Worm (Caenorhabditis elegans): ENCODE results near the gene ZK512.10.

ZK512.10 gene

ce11 chrIII:9105653-9106052, 25.0 kb upstream of the ZK512.10 start:
- TF ChIP-seq mdl-1 (tag; optimal IDR thresholded peaks at IDR 0.05) (no peak), elt-3 (tag; optimal IDR thresholded peaks at IDR 0.05) (no peak), elt-1 (tag; optimal IDR thresholded peaks at IDR 0.05) (no peak), R02D3.7 (tag; optimal IDR thresholded peaks at IDR 0.05) (no peak), nhr-237 (tag; optimal IDR thresholded peaks at IDR 0.05) (no peak), lsy-12 (tag; optimal IDR thresholded peaks at IDR 0.05) (no peak), lin-39 (tag; optimal IDR thresholded peaks at IDR 0.05) (no peak), daf-12 (tag; optimal IDR thresholded peaks at IDR 0.05) (no peak), ama-1 (optimal IDR thresholded peaks at IDR 0.05) (no peak), nhr-28 (tag; optimal IDR thresholded peaks at IDR 0.05) (no peak), hmg-11 (tag; optimal IDR thresholded peaks at IDR 0.05) (no peak), ceh-9 (tag; optimal IDR thresholded peaks at IDR 0.05) (no peak), nhr-43 (tag; optimal IDR thresholded peaks at IDR 0.05; ENCODE audit: poor library complexity, severe bottlenecking) (no peak), ZK546.5 (tag; optimal IDR thresholded peaks at IDR 0.05) (no peak), fos-1 (tag; optimal IDR thresholded peaks at IDR 0.05) (no peak), tbx-2 (tag; optimal IDR thresholded peaks at IDR 0.05) (no peak), egl-5 (tag; optimal IDR thresholded peaks at IDR 0.05) (no peak), mml-1 (tag; optimal IDR thresholded peaks at IDR 0.05) (no peak), ceh-82 (tag; optimal IDR thresholded peaks at IDR 0.05) (no peak)

DNA sequence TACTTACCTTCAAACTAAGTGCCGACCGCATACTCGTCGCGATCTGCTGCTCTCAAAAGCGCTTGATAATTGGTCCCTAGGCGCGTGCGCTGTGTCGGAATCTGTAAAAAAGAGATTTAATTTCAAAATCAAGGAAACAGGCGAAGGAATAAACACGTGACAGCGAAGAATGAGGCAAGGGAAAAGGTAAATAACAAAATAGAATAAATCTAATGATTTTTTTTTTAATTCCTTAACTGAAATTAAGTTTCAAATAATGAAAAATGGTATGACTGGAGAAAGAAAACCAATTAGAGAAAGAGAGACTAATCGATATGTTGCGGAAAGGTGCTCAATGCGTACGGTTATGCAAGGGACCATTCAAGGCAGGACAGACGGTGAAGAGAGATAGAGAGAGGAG, 21.5 kb upstream of the ZK512.10 start, which contains the start of gene cya-1:
Gene cya-1 (minus strand): TSS at position 101 of the 400 bp plus-strand sequence.
- TF ChIP-seq fkh-2 (tag; optimal IDR thresholded peaks at IDR 0.05), result no peak
- no peak for TF ChIP-seq elt-1 (tag; optimal IDR thresholded peaks at IDR 0.05)
- TF ChIP-seq elt-2 (tag; optimal IDR thresholded peaks at IDR 0.05), result no peak
- TF ChIP-seq lin-15B (tag; optimal IDR thresholded peaks at IDR 0.05), result no peak
- no peak for TF ChIP-seq egl-5 (tag; optimal IDR thresholded peaks at IDR 0.05)
- TF ChIP-seq fos-1 (tag; optimal IDR thresholded peaks at IDR 0.05), result no peak
- no peak for TF ChIP-seq ceh-16 (tag; optimal IDR thresholded peaks at IDR 0.05)

ce11 chrIII:9109726-9110125, 21.0 kb upstream of the ZK512.10 start:
- TF ChIP-seq elt-1 (tag; optimal IDR thresholded peaks at IDR 0.05), result no peak
- TF ChIP-seq snpc-4 (tag; optimal IDR thresholded peaks at IDR 0.05), result no peak
- no peak for TF ChIP-seq ceh-9 (tag; optimal IDR thresholded peaks at IDR 0.05)
- TF ChIP-seq ceh-16 (tag; optimal IDR thresholded peaks at IDR 0.05), result no peak
- no peak for TF ChIP-seq R02D3.7 (tag; optimal IDR thresholded peaks at IDR 0.05)
- TF ChIP-seq lin-39 (tag; optimal IDR thresholded peaks at IDR 0.05), result no peak
- TF ChIP-seq eor-1 (tag; optimal IDR thresholded peaks at IDR 0.05), result no peak
- no peak for TF ChIP-seq mml-1 (tag; optimal IDR thresholded peaks at IDR 0.05)
- TF ChIP-seq ztf-4 (tag; optimal IDR thresholded peaks at IDR 0.05), result no peak
- TF ChIP-seq sea-2 (GFP tag; optimal IDR thresholded peaks at IDR 0.05), result no peak
- TF ChIP-seq ceh-82 (tag; optimal IDR thresholded peaks at IDR 0.05), result no peak
- no peak for TF ChIP-seq lin-15B (tag; optimal IDR thresholded peaks at IDR 0.05)
- no peak for TF ChIP-seq skn-1 (tag; optimal IDR thresholded peaks at IDR 0.05)
- TF ChIP-seq aly-2 (tag; optimal IDR thresholded peaks at IDR 0.05), result no peak
- no peak for TF ChIP-seq tbx-2 (tag; optimal IDR thresholded peaks at IDR 0.05)
- no peak for TF ChIP-seq unc-62 (GFP tag; optimal IDR thresholded peaks at IDR 0.05)
- no peak for TF ChIP-seq fkh-10 (GFP tag; optimal IDR thresholded peaks at IDR 0.05)
- no peak for TF ChIP-seq nhr-25 (tag; optimal IDR thresholded peaks at IDR 0.05)
- TF ChIP-seq pqm-1 (tag; optimal IDR thresholded peaks at IDR 0.05), result no peak

DNA sequence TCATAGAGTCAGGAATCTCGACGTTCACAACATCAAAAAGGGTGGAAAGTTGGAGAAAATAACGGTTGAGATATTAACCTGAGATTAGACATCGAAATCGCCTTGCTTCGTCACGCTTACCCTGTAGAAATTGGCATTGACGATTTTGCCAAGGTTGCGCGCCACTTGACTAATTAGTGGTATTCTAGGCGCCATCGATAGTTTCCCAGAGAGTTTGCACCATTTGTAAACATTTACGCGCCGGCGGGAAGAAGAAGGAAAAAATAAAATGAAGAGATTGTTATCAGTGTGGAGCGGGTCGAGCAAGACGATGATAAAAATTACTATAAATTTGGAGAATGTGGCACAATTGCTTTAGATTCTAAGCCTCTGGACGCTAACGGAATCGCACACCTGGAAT, 20.4 kb upstream of the ZK512.10 start:
- TF ChIP-seq elt-2 (tag; optimal IDR thresholded peaks at IDR 0.05), result peak; percentile 46
- no peak for TF ChIP-seq snpc-4 (tag; optimal IDR thresholded peaks at IDR 0.05)
- peak; percentile 17 for TF ChIP-seq nhr-25 (tag; optimal IDR thresholded peaks at IDR 0.05)

DNA sequence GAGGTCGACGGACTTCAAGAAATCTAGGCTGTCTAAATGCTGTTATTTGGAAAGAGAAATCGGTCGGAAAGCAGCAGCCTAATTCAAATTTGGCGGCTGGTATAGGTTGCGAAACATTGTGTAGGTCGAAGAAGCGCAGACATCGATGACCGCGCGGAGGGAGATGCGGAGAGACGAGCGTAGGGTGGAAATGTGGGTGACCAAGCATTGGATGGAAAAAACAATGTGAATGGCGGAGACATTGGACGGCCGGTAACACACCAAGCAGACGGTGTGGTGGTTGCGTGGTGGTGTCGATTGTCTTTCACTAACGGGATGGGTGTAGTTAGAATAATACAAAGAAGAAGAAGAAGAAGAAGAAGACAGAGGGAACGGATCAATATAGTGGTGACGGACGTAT, 18.2 kb upstream of the ZK512.10 start:
- TF ChIP-seq ceh-28 (tag; optimal IDR thresholded peaks at IDR 0.05) (no peak), nhr-25 (tag; optimal IDR thresholded peaks at IDR 0.05) (peak; percentile 17)

DNA sequence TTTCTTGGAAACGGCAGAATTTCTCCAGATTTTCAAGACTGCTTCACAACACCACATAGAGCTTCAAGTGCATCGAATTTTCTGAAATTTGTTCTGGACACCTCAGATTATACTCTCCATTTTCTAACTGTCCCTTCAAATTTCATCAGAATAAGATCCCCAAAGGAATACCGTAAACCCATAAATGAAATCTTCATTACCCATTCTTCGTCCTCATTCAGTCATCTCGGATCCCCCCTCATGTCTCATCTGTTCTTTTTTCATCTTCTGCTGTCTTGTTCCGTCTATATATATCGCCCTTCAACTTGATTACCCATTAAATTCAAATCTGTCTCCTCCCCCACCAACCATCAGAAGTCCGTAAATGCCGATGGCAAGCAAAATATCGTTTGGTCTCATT, 16.6 kb upstream of the ZK512.10 start:
- TF ChIP-seq fos-1 (tag; optimal IDR thresholded peaks at IDR 0.05) (no peak), fkh-2 (tag; optimal IDR thresholded peaks at IDR 0.05) (no peak), lin-39 (tag; optimal IDR thresholded peaks at IDR 0.05) (no peak), elt-1 (tag; optimal IDR thresholded peaks at IDR 0.05) (no peak), lsy-12 (tag; optimal IDR thresholded peaks at IDR 0.05) (no peak), ceh-16 (tag; optimal IDR thresholded peaks at IDR 0.05) (no peak), nhr-23 (tag; optimal IDR thresholded peaks at IDR 0.05) (no peak), mdl-1 (tag; optimal IDR thresholded peaks at IDR 0.05) (no peak), ZK546.5 (tag; optimal IDR thresholded peaks at IDR 0.05) (no peak), aly-2 (tag; optimal IDR thresholded peaks at IDR 0.05) (no peak), ztf-4 (tag; optimal IDR thresholded peaks at IDR 0.05) (no peak), hmg-11 (tag; optimal IDR thresholded peaks at IDR 0.05) (no peak), tbx-2 (tag; optimal IDR thresholded peaks at IDR 0.05) (no peak), fkh-10 (GFP tag; optimal IDR thresholded peaks at IDR 0.05) (no peak), nhr-25 (tag; optimal IDR thresholded peaks at IDR 0.05) (no peak)
